Worm (Caenorhabditis elegans) whole organism, early embryonic: ENCODE results near the gene Y39G8B.10.

Experiments used
- aly-1 ChIP-seq: sonication (generic microtip); optimal IDR thresholded peaks from 2 replicates; lab custom pipeline; 2016; ENCODE audit warnings: missing genetic modification characterization, missing compliant biosample characterization
- ama-1 ChIP-seq: fragments of 150-350 bp; optimal IDR thresholded peaks from 2 replicates; lab custom pipeline; 2014
- ceh-36 ChIP-seq: sonication (generic microtip); optimal IDR thresholded peaks from 2 replicates; lab custom pipeline; 2016; ENCODE audit warnings: missing genetic modification characterization, inconsistent platforms, missing compliant biosample characterization
- ets-7 ChIP-seq: sonication (generic microtip); optimal IDR thresholded peaks from 2 replicates; lab custom pipeline; 2016; ENCODE audit warnings: missing genotype, missing genetic modification characterization, missing compliant biosample characterization
- flt-1 ChIP-seq: fragments of 200-800 bp; sonication (Bioruptor generic); IDR thresholded peaks from 2 replicates; pipeline ENCODE4 v1.3.6; 2022; ENCODE audit warnings: missing genetic modification characterization, missing compliant biosample characterization
- hmbx-1 ChIP-seq: sonication (generic microtip); optimal IDR thresholded peaks from 2 replicates; lab custom pipeline; 2016; ENCODE audit warnings: mild to moderate bottlenecking, missing genetic modification characterization, missing compliant biosample characterization
- hmg-4 ChIP-seq: fragments of 200-800 bp; sonication (Bioruptor generic); optimal IDR thresholded peaks from 2 replicates; lab custom pipeline; 2018; ENCODE audit warnings: mild to moderate bottlenecking, missing genetic modification characterization, missing compliant biosample characterization
- hnd-1 ChIP-seq: sonication (generic microtip); optimal IDR thresholded peaks from 2 replicates; lab custom pipeline; 2016; ENCODE audit warnings: missing genetic modification characterization, missing compliant biosample characterization
- sea-1 ChIP-seq: fragments of 200-800 bp; sonication (Bioruptor generic); conservative IDR thresholded peaks from 2 replicates; pipeline ENCODE4 v1.3.6; 2022; ENCODE audit warnings: missing genetic modification characterization, missing compliant biosample characterization

- TF ChIP-seq hmg-4 (no peak), ama-1 (lab: Kevin White, UChicago) (no peak), aly-1 (tag; lab: Kevin White, UChicago) (no peak), hnd-1 (tag; lab: Kevin White, UChicago) (no peak), sea-1 (GFP tag; lab: Robert Waterston, UW) (no peak), flt-1 (GFP tag; lab: Robert Waterston, UW) (no peak), ets-7 (tag; lab: Kevin White, UChicago) (no peak), hmbx-1 (tag; lab: Kevin White, UChicago) (no peak), ceh-36 (tag; lab: Kevin White, UChicago) (no peak)
These were observed 1.8 kb downstream of the Y39G8B.10 start, which contains the start of gene Y39G8B.9 for ce11 chrII:13981097-13981496.
